Worm (Caenorhabditis elegans) whole organism, L2 larva: ENCODE data around the gene Y10G11A.1.

ENCODE experiments used
- ceh-82 ChIP-seq: fragments of 150-350 bp; optimal IDR thresholded peaks from 2 replicates; lab custom pipeline; 2014; ENCODE audit warnings: missing biosample characterization, missing genetic modification characterization
- nhr-12 ChIP-seq: fragments of 150-350 bp; optimal IDR thresholded peaks from 2 replicates; lab custom pipeline; 2014; ENCODE audit warnings: missing biosample characterization, missing genetic modification characterization
- sma-9 ChIP-seq, 2 experiments: fragments of 150-350 bp in 1 of 2; sonication (generic microtip) in 1 of 2; optimal IDR thresholded peaks; 2 replicates each; lab custom pipeline; 2014 to 2016; ENCODE audit warnings: missing genetic modification characterization in 2 of 2, mild to moderate bottlenecking in 1 of 2, missing biosample characterization in 1 of 2, missing compliant biosample characterization in 1 of 2, missing genetic modification reagents in 1 of 2, moderate library complexity in 1 of 2
- snpc-4 ChIP-seq: fragments of 150-350 bp; optimal IDR thresholded peaks from 2 replicates; lab custom pipeline; 2014; ENCODE audit warnings: missing biosample characterization, missing genetic modification characterization
- zag-1 ChIP-seq: fragments of 150-350 bp; optimal IDR thresholded peaks from 2 replicates; lab custom pipeline; 2014; ENCODE audit warnings: missing biosample characterization, missing genetic modification characterization
- ztf-4 ChIP-seq: fragments of 150-350 bp; optimal IDR thresholded peaks from 2 replicates; lab custom pipeline; 2014; ENCODE audit warnings: missing biosample characterization, missing genetic modification characterization

DNA sequence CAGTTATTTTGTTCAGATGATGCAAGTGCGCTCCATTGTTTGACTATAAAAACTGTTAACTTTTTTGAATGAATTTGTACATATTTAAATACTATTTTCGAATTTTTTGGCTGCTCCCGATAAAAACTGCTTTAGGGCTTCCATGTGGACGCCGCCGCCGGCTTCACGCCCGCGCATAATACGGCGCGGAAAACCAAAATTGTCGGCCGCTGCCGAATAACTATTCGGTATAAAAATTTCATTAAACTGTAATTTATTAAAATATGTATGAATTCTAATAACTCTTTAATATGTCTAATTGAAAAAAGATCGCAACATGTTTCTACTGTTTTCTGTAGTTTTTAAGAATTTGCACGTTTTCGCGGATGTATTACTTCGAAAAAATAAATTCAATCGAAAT is 22.2 kb downstream of the Y10G11A.1 start:
- no peak for TF ChIP-seq ztf-4 (tag; lab: Kevin White, UChicago)
- no peak for TF ChIP-seq ceh-82
- no peak for TF ChIP-seq nhr-12 (tag; lab: Kevin White, UChicago)
- TF ChIP-seq sma-9 (GFP tag; optimal IDR thresholded peaks at IDR 0.05; lab: Kevin White, UChicago): no peak
- no peak for TF ChIP-seq sma-9 (tag; optimal IDR thresholded peaks at IDR 0.05; lab: Kevin White, UChicago)
- TF ChIP-seq snpc-4: no peak
- no peak for TF ChIP-seq zag-1 (tag; lab: Kevin White, UChicago)
